Worm (Caenorhabditis elegans) whole organism, L4 larva: Measurements from ENCODE around the gene fbxa-88.

Source experiments
- F37D6.2 ChIP-seq: sonication (generic microtip); optimal IDR thresholded peaks from 2 replicates; lab custom pipeline; 2016; ENCODE audit warnings: mild to moderate bottlenecking, missing genetic modification characterization, missing compliant biosample characterization
- F44E2.7 ChIP-seq: fragments of 200-800 bp; sonication (Bioruptor generic); IDR thresholded peaks from 2 replicates; pipeline ENCODE4 v2.1.2; 2022; ENCODE audit warnings: missing genetic modification characterization, missing compliant biosample characterization
- R02D3.7 ChIP-seq: fragments of 150-350 bp; sonication (generic microtip); optimal IDR thresholded peaks from 3 replicates; lab custom pipeline; 2014; ENCODE audit warnings: missing biosample characterization, missing genetic modification characterization
- Y105C5A.15 ChIP-seq: fragments of 200-800 bp; sonication (Bioruptor generic); IDR thresholded peaks from 2 replicates; pipeline ENCODE4 v1.3.6; 2022; ENCODE audit warnings: missing genetic modification characterization, missing compliant biosample characterization
- Y48G9A.11 ChIP-seq: fragments of 200-800 bp; sonication (Bioruptor generic); IDR thresholded peaks from 2 replicates; pipeline ENCODE4 v1.3.6; 2022; ENCODE audit warnings: missing genetic modification reagents, missing genetic modification characterization, missing compliant biosample characterization
- Y5F2A.4 ChIP-seq: fragments of 200-800 bp; sonication (Bioruptor generic); optimal IDR thresholded peaks from 2 replicates; lab custom pipeline; 2018; ENCODE audit warnings: mild to moderate bottlenecking, missing genetic modification characterization, missing compliant biosample characterization
- ZK546.5 ChIP-seq, 2 experiments: sonication (generic microtip); optimal IDR thresholded peaks; 2 replicates each; lab custom pipeline; 2017; ENCODE audit warnings: missing biosample characterization in 2 of 2, missing genetic modification characterization in 2 of 2
- aha-1 ChIP-seq: fragments of 150-350 bp; peaks from one replicate; lab custom pipeline; 2014; ENCODE audit warnings: missing biosample characterization, missing genetic modification characterization
- ama-1 ChIP-seq: fragments of 150-350 bp; optimal IDR thresholded peaks from 2 replicates; lab custom pipeline; 2014; ENCODE audit warnings: inconsistent platforms, mixed read lengths
- attf-4 ChIP-seq: sonication (generic microtip); optimal IDR thresholded peaks from 3 replicates; lab custom pipeline; 2017; ENCODE audit warnings: missing biosample characterization, missing genetic modification characterization
- ceh-20 ChIP-seq: fragments of 200-800 bp; sonication (Bioruptor generic); IDR thresholded peaks from 2 replicates; pipeline ENCODE4 v1.3.6; 2022; ENCODE audit warnings: missing genetic modification reagents, missing genetic modification characterization, missing compliant biosample characterization
- ceh-28 ChIP-seq: fragments of 150-350 bp; optimal IDR thresholded peaks from 2 replicates; lab custom pipeline; 2014; ENCODE audit warnings: missing biosample characterization, missing genetic modification reagents, missing genetic modification characterization
- ces-1 ChIP-seq: fragments of 150-350 bp; sonication (generic microtip); optimal IDR thresholded peaks from 4 replicates; lab custom pipeline; 2014; ENCODE audit warnings: missing biosample characterization, missing genetic modification reagents, missing genetic modification characterization
- daf-12 ChIP-seq: fragments of 150-350 bp; optimal IDR thresholded peaks from 2 replicates; lab custom pipeline; 2014; ENCODE audit warnings: missing biosample characterization, missing genetic modification reagents, missing genetic modification characterization
- daf-16 ChIP-seq, 3 experiments: sonication (generic microtip); optimal IDR thresholded peaks; 2 replicates each; lab custom pipeline; 2016 to 2017; ENCODE audit warnings: missing genetic modification characterization in 3 of 3, missing genetic modification reagents in 3 of 3, mild to moderate bottlenecking in 2 of 3, missing compliant biosample characterization in 2 of 3, missing biosample characterization in 1 of 3, moderate library complexity in 1 of 3
- daf-8 ChIP-seq: fragments of 200-800 bp; sonication (Bioruptor generic); IDR thresholded peaks from 2 replicates; pipeline ENCODE4 v1.3.6; 2022; ENCODE audit warnings: missing genetic modification characterization, missing compliant biosample characterization
- dmd-6 ChIP-seq: fragments of 200-800 bp; sonication (Bioruptor generic); IDR thresholded peaks from 2 replicates; pipeline ENCODE4 v1.3.6; 2022; ENCODE audit warnings: missing genetic modification reagents, missing genetic modification characterization, missing compliant biosample characterization
- dmd-8 ChIP-seq: fragments of 200-800 bp; sonication (Bioruptor generic); IDR thresholded peaks from 2 replicates; pipeline ENCODE4 v1.3.6; 2022; ENCODE audit warnings: missing genetic modification characterization, missing compliant biosample characterization
- dpl-1 ChIP-seq: fragments of 150-350 bp; optimal IDR thresholded peaks from 2 replicates; lab custom pipeline; 2014; ENCODE audit warnings: missing biosample characterization, missing genetic modification reagents, missing genetic modification characterization
- dve-1 ChIP-seq: sonication (generic microtip); optimal IDR thresholded peaks from 2 replicates; lab custom pipeline; 2017; ENCODE audit warnings: antibody characterized with exemption, mild to moderate bottlenecking, missing genetic modification characterization, missing compliant biosample characterization; ENCODE audit not compliant: insufficient read depth
- hlh-11 ChIP-seq: fragments of 200-800 bp; sonication (Bioruptor generic); optimal IDR thresholded peaks from 2 replicates; lab custom pipeline; 2018; ENCODE audit warnings: mild to moderate bottlenecking, missing genetic modification characterization, missing compliant biosample characterization
- hlh-30 ChIP-seq: sonication (generic microtip); optimal IDR thresholded peaks from 2 replicates; lab custom pipeline; 2017; ENCODE audit warnings: antibody characterized with exemption, mild to moderate bottlenecking, missing genetic modification characterization, missing compliant biosample characterization; ENCODE audit not compliant: insufficient read depth
- hmg-1.1 ChIP-seq: fragments of 200-800 bp; sonication (Bioruptor generic); IDR thresholded peaks from 2 replicates; pipeline ENCODE4 v1.3.6; 2022; ENCODE audit warnings: missing genetic modification reagents, missing genetic modification characterization, missing compliant biosample characterization
- lim-7 ChIP-seq: fragments of 200-800 bp; sonication (Bioruptor generic); IDR thresholded peaks from 2 replicates; pipeline ENCODE4 v1.3.6; 2022; ENCODE audit warnings: missing genetic modification characterization, missing compliant biosample characterization
- lin-15B ChIP-seq: fragments of 150-350 bp; sonication (generic microtip); optimal IDR thresholded peaks from 3 replicates; lab custom pipeline; 2014; ENCODE audit warnings: missing biosample characterization, missing genetic modification characterization
- lin-38 ChIP-seq: fragments of 200-800 bp; sonication (Bioruptor generic); IDR thresholded peaks from 2 replicates; pipeline ENCODE4 v1.3.6; 2022; ENCODE audit warnings: missing genetic modification reagents, missing genetic modification characterization, missing compliant biosample characterization
- mep-1 ChIP-seq: fragments of 150-350 bp; sonication (generic microtip); optimal IDR thresholded peaks from 3 replicates; lab custom pipeline; 2014; ENCODE audit warnings: missing biosample characterization, missing genetic modification characterization
- mes-2 ChIP-seq: sonication (generic microtip); optimal IDR thresholded peaks from 2 replicates; lab custom pipeline; 2016; ENCODE audit warnings: missing genotype, mild to moderate bottlenecking, missing genetic modification characterization, missing compliant biosample characterization; ENCODE audit not compliant: poor library complexity, severe bottlenecking
- nhr-10 ChIP-seq: fragments of 150-350 bp; optimal IDR thresholded peaks from 2 replicates; lab custom pipeline; 2014; ENCODE audit warnings: missing biosample characterization, missing genetic modification characterization
- nhr-28 ChIP-seq: fragments of 150-350 bp; optimal IDR thresholded peaks from 2 replicates; lab custom pipeline; 2014; ENCODE audit warnings: missing biosample characterization, missing genetic modification characterization
- nhr-48 ChIP-seq: sonication (generic microtip); optimal IDR thresholded peaks from 2 replicates; lab custom pipeline; 2016; ENCODE audit warnings: mild to moderate bottlenecking, missing genetic modification characterization, missing compliant biosample characterization
- pqm-1 ChIP-seq: sonication (generic microtip); optimal IDR thresholded peaks from 2 replicates; lab custom pipeline; 2017; ENCODE audit warnings: missing biosample characterization, missing genetic modification characterization
- set-16 ChIP-seq: fragments of 200-800 bp; sonication (Bioruptor generic); IDR thresholded peaks from 2 replicates; pipeline ENCODE4 v1.3.6; 2022; ENCODE audit warnings: missing genetic modification reagents, missing genetic modification characterization, missing compliant biosample characterization
- snpc-1.2 ChIP-seq: fragments of 200-800 bp; sonication (Bioruptor generic); IDR thresholded peaks from 2 replicates; pipeline ENCODE4 v1.3.6; 2022; ENCODE audit warnings: missing genetic modification reagents, missing genetic modification characterization, missing compliant biosample characterization
- snpc-4 ChIP-seq: fragments of 150-350 bp; optimal IDR thresholded peaks from 2 replicates; lab custom pipeline; 2014; ENCODE audit warnings: missing biosample characterization, missing genetic modification characterization
- spr-1 ChIP-seq: sonication (generic microtip); optimal IDR thresholded peaks from 2 replicates; lab custom pipeline; 2016; ENCODE audit warnings: mild to moderate bottlenecking, missing genetic modification characterization, missing compliant biosample characterization
- tra-1 ChIP-seq: fragments of 200-800 bp; sonication (Bioruptor generic); IDR thresholded peaks from 2 replicates; pipeline ENCODE4 v1.3.6; 2022; ENCODE audit warnings: missing genetic modification reagents, missing genetic modification characterization, missing compliant biosample characterization
- unc-62 ChIP-seq, 3 experiments: fragments of 150-350 bp in 1 of 3; sonication (generic microtip); optimal IDR thresholded peaks in 2 of 3; peaks in 1 of 3; 1 replicate in 1 of 3; 2 replicates in 2 of 3; lab custom pipeline; 2014 to 2017; ENCODE audit warnings: missing biosample characterization in 3 of 3, missing genetic modification characterization in 3 of 3, missing genetic modification reagents in 3 of 3, missing genotype in 1 of 3
- zip-11 ChIP-seq: fragments of 200-800 bp; sonication (Bioruptor generic); IDR thresholded peaks from 2 replicates; pipeline ENCODE4 v1.3.6; 2022; ENCODE audit warnings: missing genetic modification characterization, missing compliant biosample characterization

The fbxa-88 gene

DNA sequence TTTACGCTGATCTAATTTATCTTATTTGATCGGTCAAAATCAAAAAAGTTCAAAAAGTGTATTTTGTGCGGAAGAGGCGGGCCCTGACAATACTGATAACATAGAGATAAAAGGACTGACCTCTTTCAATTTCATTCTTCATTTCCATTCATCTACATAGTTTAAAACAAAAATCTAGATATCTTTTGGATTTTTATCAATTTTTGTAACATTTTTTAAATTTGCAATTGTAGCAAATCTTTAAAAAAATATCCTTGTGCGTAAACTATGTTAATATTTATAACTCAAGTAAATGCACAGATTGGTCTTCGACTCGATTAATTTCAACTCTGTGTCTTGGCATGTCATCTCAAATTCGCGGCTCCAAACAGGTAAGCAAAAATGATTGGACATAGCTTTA, 39.3 kb downstream of the fbxa-88 start, which contains the start of gene argk-1:
Gene argk-1 (plus strand): TSS at position 301 of the 400 bp plus-strand sequence.
- no peak for TF ChIP-seq nhr-10 (tag; lab: Kevin White, UChicago)
- TF ChIP-seq F37D6.2 (tag; lab: Kevin White, UChicago): no peak
- TF ChIP-seq nhr-48 (tag; lab: Kevin White, UChicago): no peak
- no peak for TF ChIP-seq lin-15B (tag; lab: Kevin White, UChicago)
- TF ChIP-seq snpc-4 (tag; lab: Kevin White, UChicago): no peak
- TF ChIP-seq hlh-11 (tag; lab: Kevin White, UChicago): no peak

DNA sequence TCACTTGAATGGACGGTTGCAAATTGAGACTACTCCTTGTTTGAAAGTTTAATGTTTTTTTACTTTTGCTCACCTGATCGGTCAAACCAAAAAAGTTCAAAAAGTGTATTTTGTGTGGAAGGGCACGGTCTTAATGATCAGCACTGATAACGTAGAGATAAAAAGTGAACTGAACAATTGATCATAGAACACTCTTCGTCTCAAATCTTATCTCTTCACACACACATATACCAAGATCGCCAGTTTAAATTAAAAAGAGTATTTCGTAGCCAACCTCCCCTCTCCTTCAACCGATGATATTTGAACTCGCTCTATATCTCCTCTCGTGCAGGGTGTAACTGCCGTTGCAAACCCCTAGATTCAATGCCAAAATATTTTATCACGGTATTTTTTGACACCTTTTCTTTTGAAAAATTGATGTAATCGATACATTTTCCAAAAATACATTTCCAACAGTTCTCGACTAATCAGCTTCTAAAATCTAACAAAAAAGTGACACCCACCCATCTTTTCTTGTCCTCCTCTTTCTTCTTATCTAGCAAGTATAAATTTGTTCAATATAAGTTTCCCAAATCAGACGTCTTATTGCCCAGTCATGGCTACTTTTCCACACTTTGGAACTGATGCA, 42.7 kb downstream of the fbxa-88 start, which contains the start of gene cth-1:
Gene cth-1 (plus strand): TSS at position 578 of the 628 bp plus-strand sequence.
- TF ChIP-seq mes-2 (tag; lab: Kevin White, UChicago) (no peak), hlh-30 (peak; percentile 32), aha-1 (peak; percentile 63), dpl-1 (GFP tag; lab: Kevin White, UChicago) (no peak), Y48G9A.11 (GFP tag; lab: Robert Waterston, UW) (no peak), pqm-1 (tag; lab: Kevin White, UChicago) (peak; percentile 64), attf-4 (tag; lab: Kevin White, UChicago) (no peak), mep-1 (tag; lab: Kevin White, UChicago) (no peak), ZK546.5 (tag; optimal IDR thresholded peaks at IDR 0.05; lab: Kevin White, UChicago) (no peak), ceh-28 (tag; lab: Kevin White, UChicago) (no peak), dmd-8 (no peak), nhr-28 (tag; lab: Kevin White, UChicago) (peak; percentile 97), ces-1 (GFP tag; lab: Kevin White, UChicago) (no peak), Y105C5A.15 (GFP tag; lab: Robert Waterston, UW) (no peak), nhr-48 (tag; lab: Kevin White, UChicago) (peak; percentile 74), nhr-10 (tag; lab: Kevin White, UChicago) (no peak), dve-1 (peak; percentile 66), R02D3.7 (tag; lab: Kevin White, UChicago) (no peak), spr-1 (tag; lab: Kevin White, UChicago) (no peak), ceh-20 (GFP tag; lab: Robert Waterston, UW) (no peak), set-16 (GFP tag; lab: Robert Waterston, UW) (no peak), hlh-11 (tag; lab: Kevin White, UChicago) (peak; percentile 27), tra-1 (GFP tag; lab: Robert Waterston, UW) (no peak), ama-1 (lab: Kevin White, UChicago) (no peak), daf-16 (GFP tag; optimal IDR thresholded peaks at IDR 0.05; lab: Kevin White, UChicago) (no peak), daf-16 (tag; optimal IDR thresholded peaks at IDR 0.05; lab: Kevin White, UChicago) (peak; percentile 50), lim-7 (GFP tag; lab: Robert Waterston, UW) (no peak), Y5F2A.4 (GFP tag; lab: Kevin White, UChicago) (no peak), dmd-6 (GFP tag; lab: Robert Waterston, UW) (peak; percentile 69), snpc-1.2 (no peak), zip-11 (GFP tag; lab: Robert Waterston, UW) (no peak), F44E2.7 (GFP tag; lab: Robert Waterston, UW) (no peak), hmg-1.1 (GFP tag; lab: Robert Waterston, UW) (no peak), daf-12 (tag; lab: Kevin White, UChicago) (no peak), unc-62 (GFP tag; optimal IDR thresholded peaks at IDR 0.05 in 1 of 2; lab: Kevin White, UChicago) (peak in 1 of 2 experiments; percentile 27), unc-62 (tag; optimal IDR thresholded peaks at IDR 0.05; lab: Kevin White, UChicago) (no peak), daf-8 (GFP tag; lab: Robert Waterston, UW) (no peak), lin-38 (GFP tag; lab: Robert Waterston, UW) (no peak)
